Fruit fly (Drosophila melanogaster) S2 (cell line): ENCODE data around the gene LeuRS.

Experiments
- CG8478 ChIP-seq: fragments of >200 bp; optimal IDR thresholded peaks from 2 replicates; lab custom pipeline; 2018
- CTCF ChIP-seq, 2 experiments: fragments of >200 bp; optimal IDR thresholded peaks; 2 replicates each; lab custom pipeline; 2018

DNA sequence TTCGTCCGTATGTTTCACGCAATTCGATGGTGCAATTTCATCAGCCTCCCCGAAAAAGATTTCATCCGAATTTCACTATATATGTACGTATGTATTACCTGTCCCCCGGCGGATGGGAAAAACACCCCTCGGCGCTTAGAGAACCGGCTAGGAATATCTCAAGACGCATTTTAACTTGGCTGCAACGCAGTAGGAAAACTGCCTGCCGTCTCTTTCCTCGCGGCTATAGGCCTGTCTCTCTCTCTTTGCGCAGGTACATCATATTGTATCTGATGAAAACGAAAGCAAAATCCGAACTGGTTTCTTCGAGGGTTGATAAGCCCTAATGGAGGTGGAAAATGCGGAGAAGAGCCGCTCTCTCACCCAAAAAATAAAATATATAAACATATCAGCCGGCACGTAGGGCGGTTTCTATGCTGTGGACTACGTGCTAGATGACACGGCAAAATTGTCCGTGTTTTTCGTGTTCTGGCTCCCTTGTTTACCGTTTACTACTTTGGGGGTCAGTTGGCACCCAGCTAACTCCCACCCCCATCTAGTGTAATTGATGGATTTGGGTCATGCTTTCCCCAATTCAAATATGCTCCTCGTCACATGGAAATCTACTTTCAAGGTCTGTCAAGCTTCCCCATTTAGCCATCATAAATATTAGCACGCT, 37.9 kb downstream of the LeuRS start:
- TF ChIP-seq CTCF (optimal IDR thresholded peaks at IDR 0.05; lab: Kevin White, UChicago) (no peak), CG8478 (lab: Kevin White, UChicago) (no peak)
